Worm (Caenorhabditis elegans): ENCODE data around the gene gtap-2.

gtap-2 gene

ce11 chrIII:9848603-9849002 lies 40.3 kb downstream of the gtap-2 start (continued):
- no peak for TF ChIP-seq egl-13 (tag; optimal IDR thresholded peaks at IDR 0.05)
- no peak for TF ChIP-seq mef-2 (tag; optimal IDR thresholded peaks at IDR 0.05)
- TF ChIP-seq snu-23 (GFP tag; optimal IDR thresholded peaks at IDR 0.05), result no peak
- TF ChIP-seq skn-1 (tag; optimal IDR thresholded peaks at IDR 0.05), result no peak
- no peak for TF ChIP-seq nhr-85 (tag)
- peak; percentile 49 to 69 (median 56) for TF ChIP-seq dpl-1 (GFP tag; optimal IDR thresholded peaks at IDR 0.05)
- TF ChIP-seq alr-1 (tag; optimal IDR thresholded peaks at IDR 0.05; ENCODE audit: borderline replicate concordance), result no peak
- TF ChIP-seq mdl-1 (tag; optimal IDR thresholded peaks at IDR 0.05), result no peak
- TF ChIP-seq ceh-8 (GFP tag; optimal IDR thresholded peaks at IDR 0.05), result no peak

DNA sequence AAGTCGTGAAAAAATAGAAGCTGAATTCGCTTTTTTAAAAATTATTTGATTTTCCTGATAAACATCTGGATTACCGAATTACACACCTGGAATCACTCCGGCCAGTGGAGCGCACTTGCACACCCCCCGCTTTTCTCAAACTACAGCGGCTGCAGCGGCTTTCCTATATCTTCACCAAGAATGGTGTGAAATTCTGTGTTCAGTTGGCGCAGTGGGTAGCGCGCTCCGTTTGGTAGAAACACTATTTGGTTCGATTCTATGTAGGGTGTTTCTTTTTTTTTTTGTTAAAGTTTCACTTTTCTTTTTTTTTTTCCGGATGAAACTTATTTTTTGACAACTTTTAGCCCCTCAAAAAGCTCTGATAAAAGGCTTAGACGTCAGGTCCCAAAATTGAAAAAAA lies 40.8 kb downstream of the gtap-2 start:
- peak; percentile 71 for TF ChIP-seq nhr-85 (tag)
- TF ChIP-seq isw-1 (GFP tag; IDR thresholded peaks at IDR 0.05), result 0 out of 2 replicates have a peak, but pooled peaks have one; percentile 3

DNA sequence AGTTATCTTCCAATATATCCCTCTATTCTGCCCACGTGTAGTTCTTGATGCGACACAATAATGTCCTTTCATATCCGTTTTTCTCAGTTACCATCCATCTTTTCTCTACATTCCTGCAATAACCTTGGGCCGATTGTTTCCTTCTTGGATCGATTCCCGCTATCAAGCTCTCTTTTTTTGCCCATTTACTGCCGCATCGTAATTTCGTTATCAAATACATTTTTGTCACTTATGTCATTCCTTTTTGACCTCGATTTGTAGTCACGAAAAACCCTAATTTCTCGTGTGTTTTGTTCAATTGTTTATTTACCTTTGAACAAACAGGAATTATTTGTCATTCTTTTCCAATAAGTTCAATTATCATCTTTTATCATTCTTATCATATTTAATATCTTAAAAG lies 41.6 kb downstream of the gtap-2 start:
- TF ChIP-seq C16A3.4 (tag; optimal IDR thresholded peaks at IDR 0.05), result no peak
- no peak for TF ChIP-seq aha-1 (tag; optimal IDR thresholded peaks at IDR 0.05)
- TF ChIP-seq C04F5.9 (tag; optimal IDR thresholded peaks at IDR 0.05), result no peak
- TF ChIP-seq sox-4 (tag; optimal IDR thresholded peaks at IDR 0.05), result no peak
- no peak for TF ChIP-seq zip-4 (GFP tag; optimal IDR thresholded peaks at IDR 0.05)
- no peak for TF ChIP-seq hpl-2 (GFP tag; optimal IDR thresholded peaks at IDR 0.05)
- TF ChIP-seq nhr-47 (tag; optimal IDR thresholded peaks at IDR 0.05), result peak; percentile 2
- TF ChIP-seq nhr-237 (tag; optimal IDR thresholded peaks at IDR 0.05), result no peak
- TF ChIP-seq ztf-11 (tag; optimal IDR thresholded peaks at IDR 0.05), result no peak
- TF ChIP-seq pag-3 (tag; optimal IDR thresholded peaks at IDR 0.05; ENCODE audit: borderline replicate concordance, insufficient read depth), result peak; percentile 29
- TF ChIP-seq dpl-1 (GFP tag; optimal IDR thresholded peaks at IDR 0.05), result no peak
- no peak for TF ChIP-seq unc-30 (tag; optimal IDR thresholded peaks at IDR 0.05)
- TF ChIP-seq lin-13 (GFP tag; optimal IDR thresholded peaks at IDR 0.05), result no peak
- no peak for TF ChIP-seq vab-15 (tag; optimal IDR thresholded peaks at IDR 0.05)
- no peak for TF ChIP-seq fkh-8 (tag; optimal IDR thresholded peaks at IDR 0.05)
- no peak for TF ChIP-seq sup-37 (GFP tag; optimal IDR thresholded peaks at IDR 0.05)
- no peak for TF ChIP-seq ceh-8 (GFP tag; optimal IDR thresholded peaks at IDR 0.05)
- TF ChIP-seq fkh-10 (GFP tag; optimal IDR thresholded peaks at IDR 0.05), result no peak
- TF ChIP-seq nhr-77 (tag; optimal IDR thresholded peaks at IDR 0.05), result no peak
- TF ChIP-seq nhr-20 (tag; optimal IDR thresholded peaks at IDR 0.05), result peak; percentile 60
- no peak for TF ChIP-seq efl-1 (optimal IDR thresholded peaks at IDR 0.05)
- TF ChIP-seq efl-1 (GFP tag; optimal IDR thresholded peaks at IDR 0.05 in 1 of 2), result no peak
- no peak for TF ChIP-seq unc-130 (tag; optimal IDR thresholded peaks at IDR 0.05)
- TF ChIP-seq isw-1 (GFP tag; IDR thresholded peaks at IDR 0.05), result no peak
- TF ChIP-seq pax-3 (tag; optimal IDR thresholded peaks at IDR 0.05), result no peak
- TF ChIP-seq grh-1 (GFP tag; IDR thresholded peaks at IDR 0.05), result no peak
- TF ChIP-seq F16B12.6 (tag; optimal IDR thresholded peaks at IDR 0.05), result no peak
- TF ChIP-seq nhr-84 (tag; optimal IDR thresholded peaks at IDR 0.05), result no peak
- TF ChIP-seq fkh-4 (tag; optimal IDR thresholded peaks at IDR 0.05; ENCODE audit: borderline replicate concordance), result no peak
- no peak for TF ChIP-seq mep-1 (tag; optimal IDR thresholded peaks at IDR 0.05)
- no peak for TF ChIP-seq tbx-2 (tag; optimal IDR thresholded peaks at IDR 0.05)
- no peak for TF ChIP-seq hlh-17 (GFP tag; optimal IDR thresholded peaks at IDR 0.05; ENCODE audit: borderline replicate concordance)
- peak in 1 of 2 experiments; percentile 29 for TF ChIP-seq egl-27 (tag; optimal IDR thresholded peaks at IDR 0.05)
- TF ChIP-seq nhr-12 (tag; optimal IDR thresholded peaks at IDR 0.05), result no peak
- no peak for TF ChIP-seq mdl-1 (tag; optimal IDR thresholded peaks at IDR 0.05)
- peak; percentile 1 for TF ChIP-seq elt-2 (tag; optimal IDR thresholded peaks at IDR 0.05)
- no peak for TF ChIP-seq rnt-1 (tag; optimal IDR thresholded peaks at IDR 0.05)
- TF ChIP-seq skn-1 (tag; optimal IDR thresholded peaks at IDR 0.05), result no peak
- peak in 1 of 2 experiments; percentile 20 for TF ChIP-seq lin-35 (GFP tag; optimal IDR thresholded peaks at IDR 0.05)
- TF ChIP-seq fos-1 (tag; optimal IDR thresholded peaks at IDR 0.05), result no peak
- TF ChIP-seq snu-23 (GFP tag; optimal IDR thresholded peaks at IDR 0.05), result peak; percentile 22
- TF ChIP-seq unc-86 (tag; optimal IDR thresholded peaks at IDR 0.05), result no peak
- no peak for TF ChIP-seq lsy-2 (tag; optimal IDR thresholded peaks at IDR 0.05)
- TF ChIP-seq xbp-1 (tag; optimal IDR thresholded peaks at IDR 0.05), result no peak

All from whole organism, L1 larva.